Fruit fly (Drosophila melanogaster) whole organism: ENCODE data around the gene ApepP.

Experiments
- CG8478 ChIP-seq: fragments of >200 bp; optimal IDR thresholded peaks from 2 replicates; lab custom pipeline; 2018; ENCODE audit warnings: inconsistent platforms
- Dll ChIP-seq: fragments of >200 bp; optimal IDR thresholded peaks from 2 replicates; lab custom pipeline; 2017
- EcR ChIP-seq, 2 experiments: fragments of >200 bp; optimal IDR thresholded peaks; 2 replicates each; lab custom pipeline; 2017; ENCODE audit warnings: missing biosample characterization in 2 of 2, missing genetic modification characterization in 2 of 2, missing genetic modification reagents in 2 of 2
- pan ChIP-seq: fragments of >200 bp; optimal IDR thresholded peaks from 2 replicates; lab custom pipeline; 2017
- psq ChIP-seq: fragments of >200 bp; optimal IDR thresholded peaks from 2 replicates; lab custom pipeline; 2017
- usp ChIP-seq: fragments of >200 bp; optimal IDR thresholded peaks from 2 replicates; lab custom pipeline; 2017; ENCODE audit warnings: missing biosample characterization, missing genetic modification characterization, mixed read lengths

- TF ChIP-seq pan (lab: Kevin White, UChicago) (no peak), Dll (lab: Kevin White, UChicago) (no peak), EcR (GFP tag; optimal IDR thresholded peaks at IDR 0.05; lab: Kevin White, UChicago) (no peak), usp (GFP tag; lab: Kevin White, UChicago) (no peak), psq (lab: Kevin White, UChicago) (no peak), CG8478 (lab: Kevin White, UChicago) (no peak)
Observed at dm6 chr2L:16862526-16862925, 47.7 kb downstream of the ApepP start.
